Fruit fly (Drosophila melanogaster) whole organism, adult: Measurements from ENCODE around the gene Dus4.

Experiments
- CG11617 ChIP-seq: fragments of 200-800 bp; sonication (Bioruptor generic); optimal IDR thresholded peaks from 2 replicates; lab custom pipeline; 2017; ENCODE audit warnings: mild to moderate bottlenecking, missing biosample characterization, missing genetic modification reagents, missing genetic modification characterization
- CG12768 ChIP-seq: fragments of 200-800 bp; sonication (Bioruptor generic); optimal IDR thresholded peaks from 2 replicates; lab custom pipeline; 2017; ENCODE audit warnings: missing biosample characterization, missing genetic modification characterization, mild to moderate bottlenecking, moderate library complexity, missing genetic modification reagents
- CG14711 ChIP-seq: fragments of 200-800 bp; sonication (Bioruptor generic); optimal IDR thresholded peaks from 2 replicates; lab custom pipeline; 2018; ENCODE audit warnings: missing biosample characterization, mild to moderate bottlenecking, missing genetic modification characterization, moderate library complexity
- CG1620 ChIP-seq: fragments of 200-800 bp; sonication (Bioruptor generic); optimal IDR thresholded peaks from 2 replicates; lab custom pipeline; 2016; ENCODE audit warnings: missing biosample characterization, missing genetic modification characterization
- CG33017 ChIP-seq: fragments of 200-800 bp; sonication (Bioruptor generic); optimal IDR thresholded peaks from 2 replicates; lab custom pipeline; 2018; ENCODE audit warnings: missing biosample characterization, mild to moderate bottlenecking, missing genetic modification characterization, moderate library complexity
- CG5204 ChIP-seq: fragments of 200-800 bp; sonication (Bioruptor generic); optimal IDR thresholded peaks from 2 replicates; lab custom pipeline; 2016; ENCODE audit warnings: missing biosample characterization, missing genetic modification characterization
- CG7045 ChIP-seq: fragments of 200-800 bp; sonication (Bioruptor generic); optimal IDR thresholded peaks from 2 replicates; lab custom pipeline; 2017; ENCODE audit warnings: missing biosample characterization, mild to moderate bottlenecking, missing genetic modification characterization
- CG7101 ChIP-seq: fragments of 200-800 bp; sonication (Bioruptor generic); optimal IDR thresholded peaks from 2 replicates; lab custom pipeline; 2018; ENCODE audit warnings: missing biosample characterization, mild to moderate bottlenecking, missing genetic modification characterization, moderate library complexity
- Clk ChIP-seq: fragments of 200-800 bp; sonication (Bioruptor generic); optimal IDR thresholded peaks from 2 replicates; lab custom pipeline; 2017; ENCODE audit warnings: missing biosample characterization, missing genetic modification characterization
- Crg-1 ChIP-seq: fragments of 200-800 bp; sonication (Bioruptor generic); optimal IDR thresholded peaks from 2 replicates; lab custom pipeline; 2016; ENCODE audit warnings: missing biosample characterization, missing genetic modification characterization
- Hr96 ChIP-seq: fragments of 200-800 bp; sonication (Bioruptor generic); optimal IDR thresholded peaks from 2 replicates; lab custom pipeline; 2016; ENCODE audit warnings: missing biosample characterization, missing genetic modification characterization
- Mnt ChIP-seq: fragments of 200-800 bp; sonication (Bioruptor generic); optimal IDR thresholded peaks from 2 replicates; lab custom pipeline; 2016; ENCODE audit warnings: missing biosample characterization, mild to moderate bottlenecking, missing genetic modification characterization
- bab1 ChIP-seq: fragments of 200-800 bp; sonication (Bioruptor generic); optimal IDR thresholded peaks from 3 replicates; lab custom pipeline; 2019; ENCODE audit warnings: missing biosample characterization, mild to moderate bottlenecking, missing genetic modification characterization, moderate library complexity
- cic ChIP-seq: fragments of 200-800 bp; sonication (Bioruptor generic); optimal IDR thresholded peaks from 2 replicates; lab custom pipeline; 2017; ENCODE audit warnings: missing biosample characterization, mild to moderate bottlenecking, missing genetic modification characterization, moderate library complexity
- cnc ChIP-seq, 2 experiments: fragments of >200 bp; optimal IDR thresholded peaks; 2 replicates each; lab custom pipeline; 2017
- kay ChIP-seq: fragments of 200-800 bp; sonication (Bioruptor generic); peaks from one replicate; lab custom pipeline; 2016; ENCODE audit warnings: missing biosample characterization, missing genetic modification characterization, borderline replicate concordance
- ovo ChIP-seq: fragments of 200-800 bp; sonication (Bioruptor generic); optimal IDR thresholded peaks from 2 replicates; lab custom pipeline; 2016; ENCODE audit warnings: missing biosample characterization, missing genetic modification characterization
- pad ChIP-seq: fragments of 200-800 bp; sonication (Bioruptor generic); optimal IDR thresholded peaks from 3 replicates; lab custom pipeline; 2017; ENCODE audit warnings: missing biosample characterization, missing genetic modification characterization, mild to moderate bottlenecking, moderate library complexity, missing genetic modification reagents
- tj ChIP-seq: fragments of 200-800 bp; sonication (Bioruptor generic); optimal IDR thresholded peaks from 3 replicates; lab custom pipeline; 2017; ENCODE audit warnings: missing biosample characterization, mild to moderate bottlenecking, missing genetic modification characterization, moderate library complexity
- toe ChIP-seq: fragments of 200-800 bp; sonication (Bioruptor generic); optimal IDR thresholded peaks from 2 replicates; lab custom pipeline; 2016; ENCODE audit warnings: missing biosample characterization, missing genetic modification characterization

Gene Dus4

DNA sequence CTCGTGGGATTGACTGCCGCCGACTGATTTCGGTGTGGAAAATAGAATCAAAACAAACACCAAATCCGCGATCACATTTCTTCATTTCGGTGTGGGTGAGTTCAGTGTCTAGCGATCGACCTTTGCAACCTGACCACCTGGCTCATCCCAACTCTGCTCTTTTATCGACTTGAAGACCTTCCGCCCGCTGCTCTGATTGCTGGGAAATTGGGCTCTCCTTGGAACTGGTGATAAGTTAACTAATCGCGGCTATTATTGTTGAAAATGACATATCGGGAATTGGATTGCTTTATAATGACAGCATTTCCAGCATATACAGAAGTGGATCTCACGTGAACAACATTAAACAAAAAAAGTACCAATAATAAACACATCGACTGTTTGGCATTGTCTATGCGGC, 34.3 kb downstream of the Dus4 start:
- TF ChIP-seq CG12768 (GFP tag; lab: Kevin White, UChicago) (no peak), Mnt (GFP tag; lab: Kevin White, UChicago) (no peak), Crg-1 (GFP tag; lab: Kevin White, UChicago) (no peak), Hr96 (GFP tag; lab: Kevin White, UChicago) (no peak), toe (GFP tag; lab: Kevin White, UChicago) (no peak), bab1 (GFP tag; lab: Kevin White, UChicago) (no peak), CG7101 (tag; lab: Kevin White, UChicago) (no peak), CG7045 (GFP tag; lab: Kevin White, UChicago) (no peak), CG14711 (tag; lab: Kevin White, UChicago) (no peak), Clk (no peak), ovo (GFP tag; lab: Kevin White, UChicago) (no peak), CG33017 (no peak), pad (GFP tag; lab: Kevin White, UChicago) (no peak), kay (no peak), cnc (optimal IDR thresholded peaks at IDR 0.05; lab: Kevin White, UChicago) (no peak), tj (GFP tag; lab: Kevin White, UChicago) (no peak), CG11617 (GFP tag; lab: Kevin White, UChicago) (no peak), CG1620 (GFP tag; lab: Kevin White, UChicago) (no peak), CG5204 (GFP tag; lab: Kevin White, UChicago) (no peak)

DNA sequence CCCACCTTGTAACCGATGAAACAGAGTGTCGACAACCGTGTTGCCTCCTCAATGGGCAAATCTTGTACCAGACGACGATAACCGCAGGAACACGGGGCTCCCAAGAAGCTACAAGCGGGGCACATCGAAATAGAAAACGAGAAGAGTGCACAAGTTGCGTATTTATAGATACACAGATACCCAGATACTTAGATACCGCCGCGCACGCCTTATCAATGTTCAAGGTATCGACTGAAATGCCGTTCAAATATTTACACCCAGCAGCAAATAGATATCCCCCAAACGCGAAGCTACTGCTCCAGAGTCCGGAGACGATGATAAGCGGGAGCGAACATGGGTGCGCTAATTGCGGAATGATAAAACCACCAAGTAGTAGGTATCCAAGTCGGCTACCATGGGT, 35.6 kb downstream of the Dus4 start:
- TF ChIP-seq cic (GFP tag; lab: Kevin White, UChicago) (peak; percentile 58), CG7101 (tag; lab: Kevin White, UChicago) (no peak), CG14711 (tag; lab: Kevin White, UChicago) (no peak), CG11617 (GFP tag; lab: Kevin White, UChicago) (no peak), pad (GFP tag; lab: Kevin White, UChicago) (no peak), CG33017 (no peak), cnc (optimal IDR thresholded peaks at IDR 0.05; lab: Kevin White, UChicago) (no peak)

DNA sequence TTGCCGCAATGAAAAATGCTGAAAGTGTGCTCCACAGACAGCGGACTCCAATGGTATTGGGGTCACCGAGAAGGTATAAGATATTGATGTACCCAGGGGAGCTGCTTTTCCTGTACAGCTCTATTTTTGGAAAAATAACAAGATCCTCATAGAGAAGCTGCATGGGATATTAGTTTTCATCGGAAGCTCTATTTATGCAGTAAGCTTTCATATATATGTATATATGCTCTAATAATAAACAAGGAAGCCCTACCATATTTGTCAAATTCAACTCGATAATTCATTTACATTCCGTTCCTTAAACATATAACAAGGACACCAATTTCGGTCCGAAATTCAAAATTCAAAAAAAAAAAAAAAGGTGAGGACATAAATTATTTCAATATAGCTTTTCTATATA, 38.6 kb downstream of the Dus4 start, which contains the start of the genes CG17344 and CG43731:
Gene CG17344 (plus strand): TSS at position 301 of the 400 bp plus-strand sequence.
Gene CG43731 (plus strand): TSS at position 301 of the 400 bp plus-strand sequence.
- TF ChIP-seq Mnt (GFP tag; lab: Kevin White, UChicago) (no peak), CG7045 (GFP tag; lab: Kevin White, UChicago) (no peak), kay (no peak), ovo (GFP tag; lab: Kevin White, UChicago) (no peak)

DNA sequence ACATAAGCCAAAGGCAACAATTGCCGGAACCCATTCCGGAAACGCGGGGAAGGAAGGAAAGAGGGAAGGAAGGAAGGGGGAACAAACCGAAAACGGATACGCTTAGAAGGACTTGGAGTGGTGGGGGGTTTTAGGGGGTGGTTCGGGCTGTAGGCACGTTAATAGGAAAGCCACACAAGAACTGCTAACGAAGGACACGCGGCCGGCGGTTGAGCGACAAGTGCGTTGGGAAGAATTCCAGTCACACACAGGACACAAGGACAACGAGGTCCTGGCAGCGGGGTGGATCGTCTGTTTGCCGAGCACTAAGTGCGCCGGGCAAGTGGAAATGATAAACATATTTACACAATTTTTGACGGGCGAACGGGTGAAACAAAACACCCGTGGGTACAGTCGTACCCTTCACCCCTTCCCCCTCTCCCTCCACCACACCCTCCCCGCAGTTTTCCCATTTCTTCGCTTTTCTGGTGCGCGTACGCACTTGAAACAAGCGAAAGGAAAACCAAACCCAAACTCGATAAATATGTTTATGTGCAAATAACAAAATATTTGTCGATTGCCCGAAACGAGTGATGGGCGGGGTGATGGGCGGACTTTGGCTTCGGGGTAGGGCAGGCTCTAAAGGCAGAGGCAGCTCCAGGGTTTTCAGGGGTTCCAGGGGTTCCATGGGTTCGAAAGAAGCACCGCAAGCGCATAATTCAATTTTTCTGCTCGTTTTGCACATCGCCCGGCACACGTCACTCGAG, 40.3 kb downstream of the Dus4 start:
- TF ChIP-seq cnc (optimal IDR thresholded peaks at IDR 0.05; lab: Kevin White, UChicago) (no peak), CG7101 (tag; lab: Kevin White, UChicago) (no peak), CG14711 (tag; lab: Kevin White, UChicago) (no peak), Hr96 (GFP tag; lab: Kevin White, UChicago) (no peak), kay (no peak), CG12768 (GFP tag; lab: Kevin White, UChicago) (no peak), ovo (GFP tag; lab: Kevin White, UChicago) (no peak), CG33017 (no peak), bab1 (GFP tag; lab: Kevin White, UChicago) (no peak), CG1620 (GFP tag; lab: Kevin White, UChicago) (no peak), pad (GFP tag; lab: Kevin White, UChicago) (no peak), Mnt (GFP tag; lab: Kevin White, UChicago) (no peak), CG7045 (GFP tag; lab: Kevin White, UChicago) (no peak), Clk (no peak), CG5204 (GFP tag; lab: Kevin White, UChicago) (no peak), toe (GFP tag; lab: Kevin White, UChicago) (no peak)

DNA sequence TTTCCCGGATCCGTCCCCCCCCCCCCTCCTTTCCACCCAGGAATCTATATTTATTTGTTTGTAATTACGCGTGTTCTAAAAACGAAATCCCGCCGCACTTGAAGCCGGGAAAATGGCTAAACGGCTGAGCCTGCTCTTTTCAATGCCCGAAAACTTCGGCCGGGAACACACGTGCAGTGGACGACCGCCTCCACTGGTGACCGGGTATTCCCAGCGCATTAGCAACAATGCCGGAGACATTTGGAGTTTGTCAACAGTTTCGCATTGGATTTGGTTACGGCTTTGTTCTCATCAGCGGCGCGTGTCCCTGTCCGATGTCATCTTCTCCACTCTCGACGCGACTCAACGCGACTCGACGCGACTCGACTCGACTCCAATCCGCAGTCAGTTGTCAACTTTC, 41.3 kb downstream of the Dus4 start:
- TF ChIP-seq bab1 (GFP tag; lab: Kevin White, UChicago) = no peak
- TF ChIP-seq CG7045 (GFP tag; lab: Kevin White, UChicago) = no peak
- no peak for TF ChIP-seq kay
- no peak for TF ChIP-seq CG5204 (GFP tag; lab: Kevin White, UChicago)
- no peak for TF ChIP-seq CG33017
- TF ChIP-seq Mnt (GFP tag; lab: Kevin White, UChicago) = no peak
- no peak for TF ChIP-seq toe (GFP tag; lab: Kevin White, UChicago)

DNA sequence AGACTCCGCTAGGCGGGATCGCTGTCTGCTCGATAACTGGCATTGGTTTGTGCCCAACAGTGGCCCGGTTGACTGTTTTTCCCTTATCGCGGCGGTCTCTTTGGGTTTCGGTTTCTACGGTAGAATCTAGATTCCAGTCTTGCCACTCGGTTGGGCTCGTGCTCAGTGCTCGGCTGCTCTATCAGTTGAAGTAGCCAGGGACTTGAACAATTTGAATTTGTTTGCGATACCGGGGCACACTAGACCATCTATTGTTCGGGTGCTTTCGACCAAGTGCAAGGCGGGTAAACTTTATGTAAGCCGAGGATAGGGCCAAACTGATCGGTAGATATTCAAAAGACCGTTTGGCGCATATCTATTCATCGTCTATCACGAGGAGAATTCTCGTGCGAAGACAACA, 43.1 kb downstream of the Dus4 start:
- TF ChIP-seq CG33017 (no peak), cic (GFP tag; lab: Kevin White, UChicago) (no peak), Mnt (GFP tag; lab: Kevin White, UChicago) (no peak)

DNA sequence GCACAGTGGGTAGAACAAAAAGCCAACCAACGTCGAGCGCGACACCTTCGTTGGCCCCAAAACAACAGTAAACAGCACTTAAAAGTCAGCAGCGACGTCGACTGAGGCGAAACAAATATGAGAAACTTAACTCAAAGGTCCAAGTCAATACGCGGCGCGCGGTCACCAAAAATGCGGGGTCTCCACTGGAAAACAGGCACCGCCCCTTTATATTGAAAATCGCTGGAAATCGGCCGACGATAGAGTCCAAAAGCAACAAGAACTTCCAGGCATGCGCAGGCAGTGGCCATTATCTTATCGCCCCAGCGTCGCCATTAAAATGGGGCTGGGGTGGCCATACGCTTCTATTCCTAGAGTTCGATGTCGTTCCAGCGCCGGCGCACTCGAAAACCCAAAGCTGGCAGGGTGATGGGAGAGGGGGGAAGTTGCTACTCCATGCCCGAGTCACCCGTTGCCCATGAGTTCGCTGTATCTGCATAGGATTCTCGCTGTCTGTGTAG, 45.3 kb downstream of the Dus4 start, which contains the start of gene Lim3:
Gene Lim3 (minus strand): TSS at position 51 of the 500 bp plus-strand sequence.
- TF ChIP-seq cnc (optimal IDR thresholded peaks at IDR 0.05; lab: Kevin White, UChicago) = no peak
- TF ChIP-seq CG7045 (GFP tag; lab: Kevin White, UChicago) = no peak
- no peak for TF ChIP-seq CG7101 (tag; lab: Kevin White, UChicago)
- no peak for TF ChIP-seq CG11617 (GFP tag; lab: Kevin White, UChicago)
- peak; percentile 46 for TF ChIP-seq pad (GFP tag; lab: Kevin White, UChicago)
- TF ChIP-seq Crg-1 (GFP tag; lab: Kevin White, UChicago) = no peak
- TF ChIP-seq Clk = no peak
